Fruit fly (Drosophila melanogaster): ENCODE data around the gene CG14132.
A peak's percentile ranks its signal among the peaks of the same experiment; 100 is the strongest.

dm6 chr3L:11696294-11697116 lies 18.6 kb downstream of the CG14132 start, which contains the start of gene Dph1:
- peak; percentile 86; the same call in 1 of the 2 replicates for TF ChIP-seq lmd (GFP tag; IDR thresholded peaks at IDR 0.05)
- TF ChIP-seq lola (GFP tag; optimal IDR thresholded peaks at IDR 0.05): peak in 1 of 3 experiments; percentile 84
- TF ChIP-seq Mad (GFP tag; optimal IDR thresholded peaks at IDR 0.05): peak; percentile 84
- peak; percentile 82 for TF ChIP-seq CG7556 (GFP tag; optimal IDR thresholded peaks at IDR 0.05)
- TF ChIP-seq CG1024 (GFP tag; IDR thresholded peaks at IDR 0.05): peak; percentile 74
- peak; percentile 74 for TF ChIP-seq CG31365 (tag; optimal IDR thresholded peaks at IDR 0.05)
- TF ChIP-seq CG14441 (GFP tag; IDR thresholded peaks at IDR 0.05): peak; percentile 90
- TF ChIP-seq gsb-n (tag; optimal IDR thresholded peaks at IDR 0.05): peak; percentile 71
- peak; percentile 55 for TF ChIP-seq pfk (GFP tag; optimal IDR thresholded peaks at IDR 0.05)
- peak; percentile 48 for TF ChIP-seq ac (GFP tag; optimal IDR thresholded peaks at IDR 0.05)
- TF ChIP-seq CG4820 (GFP tag; optimal IDR thresholded peaks at IDR 0.05): peak; percentile 78

Measured in whole organism, embryonic.